Fruit fly (Drosophila melanogaster): ENCODE measurements around the gene mRpL47.

The mRpL47 gene

DNA sequence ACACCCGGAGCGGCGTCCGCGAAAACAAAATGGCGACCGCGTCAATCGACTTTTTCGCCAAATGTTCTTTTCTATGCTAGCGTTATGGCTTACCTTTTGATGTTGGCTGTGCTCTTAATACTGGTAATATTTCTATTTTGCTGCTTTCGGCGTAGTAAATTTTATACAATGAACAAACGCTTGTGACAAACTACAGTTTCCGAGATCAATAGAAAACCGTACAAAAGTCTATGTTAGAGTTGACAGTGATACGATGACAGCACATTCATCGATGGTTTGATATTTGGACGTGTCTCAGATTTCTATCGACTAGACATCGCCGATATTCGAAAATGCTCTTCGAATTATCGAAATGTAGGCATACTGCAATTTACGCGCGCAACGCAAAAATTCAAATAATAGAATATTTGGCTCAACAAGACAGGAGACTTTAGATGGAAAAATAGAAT, 5.6 kb downstream of the mRpL47 start, which contains the start of gene rump (continued):
- TF ChIP-seq bigmax (GFP tag; optimal IDR thresholded peaks at IDR 0.05) (no peak), bowl (GFP tag; IDR thresholded peaks at IDR 0.05) (no peak), jumu (GFP tag; optimal IDR thresholded peaks at IDR 0.05) (no peak), vvl (GFP tag; IDR thresholded peaks at IDR 0.05) (no peak), CG18262 (tag; optimal IDR thresholded peaks at IDR 0.05) (peak; percentile 33), Gsc (GFP tag; IDR thresholded peaks at IDR 0.05) (no peak), kni (GFP tag; optimal IDR thresholded peaks at IDR 0.05) (no peak), grau (tag; optimal IDR thresholded peaks at IDR 0.05) (peak; percentile 34), Mrtf (GFP tag; IDR thresholded peaks at IDR 0.05) (no peak), mam (GFP tag; optimal IDR thresholded peaks at IDR 0.05) (no peak), cad (GFP tag; optimal IDR thresholded peaks at IDR 0.05) (no peak), CHES-1-like (GFP tag; optimal IDR thresholded peaks at IDR 0.05) (peak; percentile 49), CG9797 (GFP tag; optimal IDR thresholded peaks at IDR 0.05) (peak; percentile 63), CG16863 (GFP tag; optimal IDR thresholded peaks at IDR 0.05) (peak; percentile 2), yki (optimal IDR thresholded peaks at IDR 0.05) (no peak), peb (GFP tag; IDR thresholded peaks at IDR 0.05) (no peak), ara (GFP tag; IDR thresholded peaks at IDR 0.05) (no peak), nom (GFP tag; optimal IDR thresholded peaks at IDR 0.05) (peak; percentile 19), Sin3A (optimal IDR thresholded peaks at IDR 0.05) (peak; percentile 56), CG6654 (GFP tag; optimal IDR thresholded peaks at IDR 0.05) (no peak), Bdp1 (GFP tag; optimal IDR thresholded peaks at IDR 0.05) (no peak), CG18599 (GFP tag; optimal IDR thresholded peaks at IDR 0.05) (no peak), CG2202 (tag; optimal IDR thresholded peaks at IDR 0.05) (no peak), Pdp1 (GFP tag; optimal IDR thresholded peaks at IDR 0.05) (peak in 1 of 2 experiments; percentile 29), Hr78 (GFP tag; optimal IDR thresholded peaks at IDR 0.05) (no peak), sima (GFP tag; optimal IDR thresholded peaks at IDR 0.05) (no peak), Stat92E (GFP tag; optimal IDR thresholded peaks at IDR 0.05) (peak in 1 of 3 experiments; percentile 58), CG7786 (GFP tag; optimal IDR thresholded peaks at IDR 0.05) (peak; percentile 32), CG34224 (GFP tag; IDR thresholded peaks at IDR 0.05; ENCODE audit: partially characterized antibody) (no peak), CG3281 (GFP tag; optimal IDR thresholded peaks at IDR 0.05) (no peak), croc (GFP tag; conservative IDR thresholded peaks at IDR 0.05) (no peak), CG3065 (GFP tag; optimal IDR thresholded peaks at IDR 0.05) (no peak), Aef1 (GFP tag; IDR thresholded peaks at IDR 0.05) (no peak), pzg (GFP tag; optimal IDR thresholded peaks at IDR 0.05) (peak; percentile 95), CG3995 (GFP tag; optimal IDR thresholded peaks at IDR 0.05) (peak; percentile 94), CG30403 (GFP tag; optimal IDR thresholded peaks at IDR 0.05) (no peak), CG9609 (GFP tag; optimal IDR thresholded peaks at IDR 0.05) (no peak), Sry-β (GFP tag; optimal IDR thresholded peaks at IDR 0.05) (peak; percentile 54), CG2889 (GFP tag; IDR thresholded peaks at IDR 0.05) (no peak), MESR4 (GFP tag; optimal IDR thresholded peaks at IDR 0.05) (peak; percentile 94), sug (tag; optimal IDR thresholded peaks at IDR 0.05) (peak; percentile 32), nerfin-1 (tag; optimal IDR thresholded peaks at IDR 0.05) (peak; percentile 5), inv (GFP tag; IDR thresholded peaks at IDR 0.05; ENCODE audit: partially characterized antibody) (no peak), Rx (GFP tag; IDR thresholded peaks at IDR 0.05) (no peak), klu (GFP tag; IDR thresholded peaks at IDR 0.05) (no peak), unpg (GFP tag; optimal IDR thresholded peaks at IDR 0.05) (no peak), al (GFP tag; IDR thresholded peaks at IDR 0.05) (no peak), fd96Cb (tag; optimal IDR thresholded peaks at IDR 0.05) (no peak), lilli (GFP tag; optimal IDR thresholded peaks at IDR 0.05) (peak; percentile 43), hth (optimal IDR thresholded peaks at IDR 0.05) (no peak), sqz (GFP tag; optimal IDR thresholded peaks at IDR 0.05) (no peak), CG17802 (tag; optimal IDR thresholded peaks at IDR 0.05) (no peak)
